Fruit fly (Drosophila melanogaster) whole organism, embryonic: ENCODE results near the gene CG12118.

ENCODE experiments used
- Asciz ChIP-seq: fragments of 200-800 bp; sonication (Bioruptor generic); optimal IDR thresholded peaks from 2 replicates; lab custom pipeline; 2017; ENCODE audit warnings: missing biosample characterization, mild to moderate bottlenecking, missing genetic modification characterization, missing genetic modification reagents
- Atf3 ChIP-seq: fragments of 200-800 bp; sonication (Bioruptor generic); optimal IDR thresholded peaks from 3 replicates; lab custom pipeline; 2016; ENCODE audit warnings: missing biosample characterization, missing genetic modification characterization
- CG10543 ChIP-seq: fragments of 200-800 bp; sonication (Bioruptor generic); optimal IDR thresholded peaks from 3 replicates; lab custom pipeline; 2017; ENCODE audit warnings: missing biosample characterization, mild to moderate bottlenecking, missing genetic modification characterization, moderate library complexity
- CG10565 ChIP-seq: fragments of 200-800 bp; sonication (Bioruptor generic); optimal IDR thresholded peaks from 3 replicates; lab custom pipeline; 2016; ENCODE audit warnings: missing biosample characterization, mild to moderate bottlenecking, missing genetic modification characterization
- CG10979 ChIP-seq: fragments of 200-800 bp; sonication (Bioruptor generic); optimal IDR thresholded peaks from 2 replicates; lab custom pipeline; 2018; ENCODE audit warnings: missing biosample characterization, mild to moderate bottlenecking, missing genetic modification characterization, moderate library complexity
- CG1233 ChIP-seq: fragments of 200-800 bp; sonication (Bioruptor generic); optimal IDR thresholded peaks from 4 replicates; lab custom pipeline; 2018; ENCODE audit warnings: missing biosample characterization, mild to moderate bottlenecking, missing genetic modification characterization
- CG13894 ChIP-seq: fragments of 200-800 bp; sonication (Bioruptor generic); optimal IDR thresholded peaks from 3 replicates; lab custom pipeline; 2018; ENCODE audit warnings: missing biosample characterization, mild to moderate bottlenecking, missing genetic modification characterization, moderate library complexity
- CG15514 ChIP-seq: fragments of 200-800 bp; sonication (Bioruptor generic); optimal IDR thresholded peaks from 3 replicates; lab custom pipeline; 2017; ENCODE audit warnings: missing biosample characterization, missing genetic modification characterization, mild to moderate bottlenecking, moderate library complexity, missing genetic modification reagents
- CG15601 ChIP-seq: fragments of 200-800 bp; sonication (Bioruptor generic); optimal IDR thresholded peaks from 3 replicates; lab custom pipeline; 2019; ENCODE audit warnings: missing biosample characterization, mild to moderate bottlenecking, missing genetic modification characterization, moderate library complexity
- CG18476 ChIP-seq: fragments of 200-800 bp; sonication (Bioruptor generic); optimal IDR thresholded peaks from 2 replicates; lab custom pipeline; 2016; ENCODE audit warnings: missing biosample characterization, mild to moderate bottlenecking, missing genetic modification characterization
- CG2199 ChIP-seq: fragments of 200-800 bp; sonication (Bioruptor generic); IDR thresholded peaks from 3 replicates; pipeline ENCODE4 v1.3.6; 2022; ENCODE audit warnings: missing biosample characterization, missing genetic modification characterization
- CG33557 ChIP-seq: fragments of 200-800 bp; sonication (Bioruptor generic); optimal IDR thresholded peaks from 2 replicates; lab custom pipeline; 2019; ENCODE audit warnings: missing biosample characterization, mild to moderate bottlenecking, missing genetic modification characterization, moderate library complexity
- CG4404 ChIP-seq: fragments of 200-800 bp; sonication (Bioruptor generic); IDR thresholded peaks from 2 replicates; pipeline ENCODE4 v1.3.6; 2022; ENCODE audit warnings: missing biosample characterization, missing genetic modification characterization
- CG4424 ChIP-seq: fragments of 200-800 bp; sonication (Bioruptor generic); optimal IDR thresholded peaks from 3 replicates; lab custom pipeline; 2016; ENCODE audit warnings: missing biosample characterization, missing genetic modification characterization
- CG4707 ChIP-seq: fragments of 200-800 bp; sonication (Bioruptor generic); optimal IDR thresholded peaks from 2 replicates; lab custom pipeline; 2018; ENCODE audit warnings: missing biosample characterization, mild to moderate bottlenecking, missing genetic modification characterization, moderate library complexity
- CG4854 ChIP-seq: fragments of 200-800 bp; sonication (Bioruptor generic); optimal IDR thresholded peaks from 2 replicates; lab custom pipeline; 2016; ENCODE audit warnings: missing biosample characterization, missing genetic modification characterization, inconsistent platforms
- CG6254 ChIP-seq: fragments of 200-800 bp; sonication (Bioruptor generic); optimal IDR thresholded peaks from 3 replicates; lab custom pipeline; 2017; ENCODE audit warnings: mild to moderate bottlenecking, missing biosample characterization, missing genetic modification reagents, missing genetic modification characterization
- CG6272 ChIP-seq: fragments of 200-800 bp; sonication (Bioruptor generic); IDR thresholded peaks from 2 replicates; pipeline ENCODE4 v1.3.6; 2022; ENCODE audit warnings: missing biosample characterization, missing genetic modification characterization
- CG8089 ChIP-seq: fragments of 200-800 bp; sonication (Bioruptor generic); optimal IDR thresholded peaks from 3 replicates; lab custom pipeline; 2016; ENCODE audit warnings: missing biosample characterization, missing genetic modification characterization
- Doc3 ChIP-seq: fragments of 200-800 bp; sonication (Bioruptor generic); IDR thresholded peaks from 3 replicates; pipeline ENCODE4 v1.3.6; 2022; ENCODE audit warnings: missing biosample characterization, missing genetic modification characterization; ENCODE audit not compliant: partially characterized antibody
- Ets65A ChIP-seq: fragments of 200-800 bp; sonication (Bioruptor generic); peaks from one replicate; lab custom pipeline; 2016; ENCODE audit warnings: missing biosample characterization, missing genetic modification characterization
- GATAe ChIP-seq: fragments of 200-800 bp; sonication (Bioruptor generic); conservative IDR thresholded peaks from 2 replicates; pipeline ENCODE4 v1.3.6; 2022; ENCODE audit warnings: missing biosample characterization, missing genetic modification characterization
- HLHmδ ChIP-seq: fragments of 200-800 bp; sonication (Bioruptor generic); optimal IDR thresholded peaks from 2 replicates; lab custom pipeline; 2018; ENCODE audit warnings: missing biosample characterization, mild to moderate bottlenecking, missing genetic modification characterization, moderate library complexity
- MTF-1 ChIP-seq: fragments of 200-800 bp; sonication (Bioruptor generic); optimal IDR thresholded peaks from 2 replicates; lab custom pipeline; 2018; ENCODE audit warnings: missing biosample characterization, mild to moderate bottlenecking, missing genetic modification characterization, borderline replicate concordance
- Med ChIP-seq: fragments of 200-800 bp; sonication (Bioruptor generic); peaks from one replicate; lab custom pipeline; 2016; ENCODE audit warnings: missing biosample characterization, missing genetic modification characterization, mild to moderate bottlenecking, inconsistent platforms, moderate library complexity
- Myb ChIP-seq: fragments of 200-800 bp; sonication (Bioruptor generic); optimal IDR thresholded peaks from 2 replicates; lab custom pipeline; 2016; ENCODE audit warnings: missing biosample characterization, missing genetic modification characterization
- NK7.1 ChIP-seq: fragments of 200-800 bp; sonication (Bioruptor generic); optimal IDR thresholded peaks from 3 replicates; lab custom pipeline; 2016; ENCODE audit warnings: missing biosample characterization, missing genetic modification characterization
- Pdp1 ChIP-seq, 2 experiments: fragments of 200-800 bp; sonication (Bioruptor generic); optimal IDR thresholded peaks; 3 replicates each; lab custom pipeline; 2016; ENCODE audit warnings: missing biosample characterization in 2 of 2, missing genetic modification characterization in 2 of 2, mild to moderate bottlenecking in 1 of 2, moderate library complexity in 1 of 2
- Ravus ChIP-seq: fragments of 200-800 bp; sonication (Bioruptor generic); IDR thresholded peaks from 2 replicates; pipeline ENCODE4 v1.3.6; 2022; ENCODE audit warnings: missing biosample characterization, missing genetic modification characterization
- abd-A ChIP-seq: fragments of 200-800 bp; sonication (Bioruptor generic); optimal IDR thresholded peaks from 3 replicates; lab custom pipeline; 2019; ENCODE audit warnings: missing biosample characterization, mild to moderate bottlenecking, missing genetic modification characterization, moderate library complexity
- ash1 ChIP-seq: fragments of 200-800 bp; sonication (Bioruptor generic); optimal IDR thresholded peaks from 2 replicates; lab custom pipeline; 2018; ENCODE audit warnings: missing biosample characterization, mild to moderate bottlenecking, missing genetic modification characterization
- cg ChIP-seq: fragments of 200-800 bp; sonication (Bioruptor generic); optimal IDR thresholded peaks from 3 replicates; lab custom pipeline; 2019; ENCODE audit warnings: missing biosample characterization, mild to moderate bottlenecking, missing genetic modification characterization, moderate library complexity
- crc ChIP-seq: fragments of 200-800 bp; sonication (Bioruptor generic); optimal IDR thresholded peaks from 2 replicates; lab custom pipeline; 2016; ENCODE audit warnings: missing biosample characterization, missing genetic modification characterization
- cwo ChIP-seq: fragments of 200-800 bp; sonication (Bioruptor generic); optimal IDR thresholded peaks from 3 replicates; lab custom pipeline; 2017; ENCODE audit warnings: missing biosample characterization, missing genetic modification characterization, mild to moderate bottlenecking, moderate library complexity, missing genetic modification reagents
- fd96Cb ChIP-seq: fragments of 200-800 bp; sonication (Bioruptor generic); optimal IDR thresholded peaks from 2 replicates; lab custom pipeline; 2018; ENCODE audit warnings: missing biosample characterization, mild to moderate bottlenecking, missing genetic modification characterization, moderate library complexity
- gcm2 ChIP-seq: fragments of 200-800 bp; sonication (Bioruptor generic); optimal IDR thresholded peaks from 2 replicates; lab custom pipeline; 2016; ENCODE audit warnings: missing biosample characterization, missing genetic modification characterization
- gsb ChIP-seq: fragments of 200-800 bp; sonication (Bioruptor generic); IDR thresholded peaks from 2 replicates; pipeline ENCODE4 v1.3.6; 2022; ENCODE audit warnings: missing biosample characterization, missing genetic modification characterization
- ind ChIP-seq: fragments of 200-800 bp; sonication (Bioruptor generic); optimal IDR thresholded peaks from 3 replicates; lab custom pipeline; 2016; ENCODE audit warnings: missing biosample characterization, missing genetic modification characterization
- knrl ChIP-seq: fragments of 200-800 bp; sonication (Bioruptor generic); IDR thresholded peaks from 3 replicates; pipeline ENCODE4 v1.3.6; 2022; ENCODE audit warnings: missing biosample characterization, missing genetic modification characterization; ENCODE audit not compliant: partially characterized antibody
- lab ChIP-seq: fragments of 200-800 bp; sonication (Bioruptor generic); optimal IDR thresholded peaks from 3 replicates; lab custom pipeline; 2017; ENCODE audit warnings: missing biosample characterization, missing genetic modification characterization, mild to moderate bottlenecking, moderate library complexity, missing genetic modification reagents
- mam ChIP-seq: fragments of 200-800 bp; sonication (Bioruptor generic); optimal IDR thresholded peaks from 3 replicates; lab custom pipeline; 2016; ENCODE audit warnings: missing biosample characterization, missing genetic modification characterization
- mirr ChIP-seq: fragments of 200-800 bp; sonication (Bioruptor generic); optimal IDR thresholded peaks from 3 replicates; lab custom pipeline; 2018; ENCODE audit warnings: missing biosample characterization, mild to moderate bottlenecking, missing genetic modification characterization
- mld ChIP-seq: fragments of 200-800 bp; sonication (Bioruptor generic); IDR thresholded peaks from 3 replicates; pipeline ENCODE4 v1.3.6; 2022; ENCODE audit warnings: missing biosample characterization, missing genetic modification characterization; ENCODE audit not compliant: partially characterized antibody
- nom ChIP-seq: fragments of 200-800 bp; sonication (Bioruptor generic); optimal IDR thresholded peaks from 2 replicates; lab custom pipeline; 2017; ENCODE audit warnings: missing biosample characterization, missing genetic modification characterization, mild to moderate bottlenecking, moderate library complexity, missing genetic modification reagents
- sqz ChIP-seq: fragments of 200-800 bp; sonication (Bioruptor generic); optimal IDR thresholded peaks from 3 replicates; lab custom pipeline; 2018; ENCODE audit warnings: missing biosample characterization, mild to moderate bottlenecking, missing genetic modification characterization
- sug ChIP-seq: fragments of 200-800 bp; optimal IDR thresholded peaks from 2 replicates; lab custom pipeline; 2019; ENCODE audit warnings: missing biosample characterization, mild to moderate bottlenecking, missing genetic modification characterization, moderate library complexity
- ttk ChIP-seq: fragments of 200-800 bp; sonication (Bioruptor generic); IDR thresholded peaks from 2 replicates; pipeline ENCODE4 v2.1.2; 2022; ENCODE audit warnings: missing biosample characterization, missing genetic modification characterization

CG12118 gene

DNA sequence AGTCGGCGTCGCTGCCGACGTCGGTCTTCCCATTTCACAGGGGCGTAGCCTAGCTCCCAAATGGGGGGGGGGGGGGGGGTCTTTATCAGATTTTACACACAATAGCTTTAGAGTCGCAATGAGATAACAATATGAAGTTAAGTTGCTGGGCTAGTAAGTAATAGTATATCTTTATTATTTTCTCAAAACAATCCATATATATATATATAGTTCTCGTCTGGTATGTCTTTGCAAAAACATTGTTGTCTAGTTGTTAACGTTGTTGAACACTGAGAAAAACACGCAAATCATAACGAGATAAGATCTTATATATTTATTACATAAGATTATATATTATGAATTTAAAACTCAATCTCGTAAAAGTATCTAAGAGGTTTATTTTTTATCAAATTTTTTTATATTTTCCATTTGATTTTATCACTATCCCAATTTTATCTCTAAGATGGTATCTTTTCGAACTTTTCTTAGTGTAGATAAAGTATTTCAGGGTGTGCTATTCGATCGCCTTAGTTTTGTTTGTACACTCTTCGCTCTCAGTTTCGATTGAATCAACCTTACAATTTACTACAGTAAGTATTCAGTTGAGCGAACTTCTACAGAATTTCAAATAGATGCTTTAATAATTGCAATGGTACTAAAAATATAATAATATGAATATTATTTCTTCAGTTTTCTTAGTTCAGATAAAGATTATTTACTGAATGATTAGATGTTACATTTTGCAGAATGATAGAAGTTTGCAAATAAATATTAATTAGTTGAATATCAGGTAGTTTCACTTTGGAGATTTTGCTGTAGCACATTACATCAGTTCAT is 5.9 kb upstream of the CG12118 start (continued):
- TF ChIP-seq Doc3 (no peak), CG18476 (GFP tag; lab: Kevin White, UChicago) (no peak), ttk (GFP tag; lab: Robert Waterston, UW) (peak; percentile 68), Myb (GFP tag; lab: Kevin White, UChicago) (peak; percentile 28), knrl (no peak), cwo (peak; percentile 83), gcm2 (no peak), Ravus (GFP tag; lab: Robert Waterston, UW) (peak; percentile 67), CG4854 (GFP tag; lab: Kevin White, UChicago) (no peak), CG33557 (no peak)
- TF ChIP-seq, all 482 proteins: peak for 265

DNA sequence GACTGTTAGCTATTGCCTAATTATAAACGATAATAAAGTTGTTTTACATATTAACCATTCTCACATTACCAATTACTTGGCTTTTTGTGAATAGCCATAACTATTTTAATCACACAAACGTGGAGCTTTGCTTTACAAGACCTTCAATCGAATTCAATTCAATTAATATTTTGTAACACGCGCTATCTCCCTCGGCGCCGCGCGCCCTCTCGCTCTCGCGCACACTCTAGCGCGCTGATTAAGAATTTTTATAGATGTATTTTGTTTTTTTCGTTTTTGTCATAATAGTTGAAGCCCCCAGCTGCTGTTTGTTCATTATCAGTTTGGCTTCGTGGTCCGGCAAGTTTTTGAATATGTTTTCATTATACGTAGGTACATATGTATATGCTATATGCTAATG is 4.9 kb upstream of the CG12118 start:
- TF ChIP-seq Asciz (GFP tag; lab: Kevin White, UChicago) (no peak), CG6272 (GFP tag; lab: Robert Waterston, UW) (no peak), CG2199 (GFP tag; lab: Robert Waterston, UW) (0 out of 3 replicates have a peak, but pooled peaks have one; percentile 45), crc (no peak), HLHmδ (no peak), ind (GFP tag; lab: Kevin White, UChicago) (no peak), CG33557 (no peak), sqz (GFP tag; lab: Kevin White, UChicago) (peak; percentile 29), ash1 (no peak), mld (GFP tag; lab: Robert Waterston, UW) (no peak), CG10543 (GFP tag; lab: Kevin White, UChicago) (peak; percentile 19), CG10979 (tag; lab: Kevin White, UChicago) (no peak), lab (no peak), gsb (GFP tag; lab: Robert Waterston, UW) (no peak), Pdp1 (GFP tag; optimal IDR thresholded peaks at IDR 0.05; lab: Kevin White, UChicago) (peak in 1 of 2 experiments; percentile 80), Ets65A (GFP tag; lab: Kevin White, UChicago) (no peak), nom (GFP tag; lab: Kevin White, UChicago) (no peak), CG15514 (peak; percentile 19), CG10565 (GFP tag; lab: Kevin White, UChicago) (no peak), abd-A (tag; lab: Kevin White, UChicago) (peak; percentile 89), CG6254 (no peak), CG4424 (GFP tag; lab: Kevin White, UChicago) (no peak), sug (tag; lab: Kevin White, UChicago) (peak; percentile 95), mirr (GFP tag; lab: Kevin White, UChicago) (peak; percentile 96), cg (GFP tag; lab: Kevin White, UChicago) (no peak), CG4707 (GFP tag; lab: Kevin White, UChicago) (no peak), gcm2 (no peak), CG1233 (GFP tag; lab: Kevin White, UChicago) (no peak), Atf3 (GFP tag; lab: Kevin White, UChicago) (no peak), CG8089 (GFP tag; lab: Kevin White, UChicago) (no peak), mam (no peak), GATAe (GFP tag; lab: Robert Waterston, UW) (peak; percentile 60; the same call in 1 of the 2 replicates), CG4404 (GFP tag; lab: Robert Waterston, UW) (no peak), CG15601 (tag; lab: Kevin White, UChicago) (peak; percentile 65), fd96Cb (tag; lab: Kevin White, UChicago) (no peak), MTF-1 (no peak), NK7.1 (no peak), CG13894 (peak; percentile 1), Med (GFP tag; lab: Kevin White, UChicago) (peak; percentile 51)
